Worm (Caenorhabditis elegans) whole organism, L2 larva: ENCODE data around the gene unc-82.
A peak's percentile ranks its signal among the peaks of the same experiment; 100 is the strongest.

Source experiments
- R02D3.7 ChIP-seq: fragments of 150-350 bp; optimal IDR thresholded peaks from 2 replicates; lab custom pipeline; 2014; ENCODE audit warnings: missing biosample characterization, missing genetic modification characterization
- ceh-82 ChIP-seq: fragments of 150-350 bp; optimal IDR thresholded peaks from 2 replicates; lab custom pipeline; 2014; ENCODE audit warnings: missing biosample characterization, missing genetic modification characterization
- egl-27 ChIP-seq: sonication (generic microtip); optimal IDR thresholded peaks from 3 replicates; lab custom pipeline; 2017; ENCODE audit warnings: missing biosample characterization, missing genetic modification reagents, missing genetic modification characterization
- lin-39 ChIP-seq: fragments of 150-350 bp; optimal IDR thresholded peaks from 2 replicates; lab custom pipeline; 2014; ENCODE audit warnings: missing biosample characterization, missing genetic modification reagents, missing genetic modification characterization
- nhr-10 ChIP-seq: sonication (generic microtip); optimal IDR thresholded peaks from 2 replicates; lab custom pipeline; 2017; ENCODE audit warnings: missing biosample characterization, missing genetic modification characterization
- nhr-11 ChIP-seq: fragments of 150-350 bp; optimal IDR thresholded peaks from 2 replicates; lab custom pipeline; 2014; ENCODE audit warnings: missing biosample characterization, missing genetic modification characterization
- nhr-12 ChIP-seq: fragments of 150-350 bp; optimal IDR thresholded peaks from 2 replicates; lab custom pipeline; 2014; ENCODE audit warnings: missing biosample characterization, missing genetic modification characterization
- nhr-25 ChIP-seq: fragments of 150-350 bp; sonication (generic microtip); optimal IDR thresholded peaks from 3 replicates; lab custom pipeline; 2014; ENCODE audit warnings: missing biosample characterization, missing genetic modification characterization
- nhr-77 ChIP-seq: fragments of 150-350 bp; optimal IDR thresholded peaks from 2 replicates; lab custom pipeline; 2014; ENCODE audit warnings: missing biosample characterization, missing genetic modification characterization
- sma-9 ChIP-seq, 2 experiments: fragments of 150-350 bp in 1 of 2; sonication (generic microtip) in 1 of 2; optimal IDR thresholded peaks; 2 replicates each; lab custom pipeline; 2014 to 2016; ENCODE audit warnings: missing genetic modification characterization in 2 of 2, mild to moderate bottlenecking in 1 of 2, missing biosample characterization in 1 of 2, missing compliant biosample characterization in 1 of 2, missing genetic modification reagents in 1 of 2, moderate library complexity in 1 of 2
- unc-55 ChIP-seq: fragments of 150-350 bp; sonication (generic microtip); optimal IDR thresholded peaks from 3 replicates; lab custom pipeline; 2014; ENCODE audit warnings: missing biosample characterization, missing genetic modification reagents, missing genetic modification characterization
- unc-62 ChIP-seq: fragments of 150-350 bp; optimal IDR thresholded peaks from 2 replicates; lab custom pipeline; 2014; ENCODE audit warnings: missing biosample characterization, missing genetic modification reagents, missing genetic modification characterization
- ztf-11 ChIP-seq: sonication (generic microtip); optimal IDR thresholded peaks from 2 replicates; lab custom pipeline; 2017; ENCODE audit warnings: missing biosample characterization, missing genetic modification characterization
- ztf-4 ChIP-seq: fragments of 150-350 bp; optimal IDR thresholded peaks from 2 replicates; lab custom pipeline; 2014; ENCODE audit warnings: missing biosample characterization, missing genetic modification characterization

DNA sequence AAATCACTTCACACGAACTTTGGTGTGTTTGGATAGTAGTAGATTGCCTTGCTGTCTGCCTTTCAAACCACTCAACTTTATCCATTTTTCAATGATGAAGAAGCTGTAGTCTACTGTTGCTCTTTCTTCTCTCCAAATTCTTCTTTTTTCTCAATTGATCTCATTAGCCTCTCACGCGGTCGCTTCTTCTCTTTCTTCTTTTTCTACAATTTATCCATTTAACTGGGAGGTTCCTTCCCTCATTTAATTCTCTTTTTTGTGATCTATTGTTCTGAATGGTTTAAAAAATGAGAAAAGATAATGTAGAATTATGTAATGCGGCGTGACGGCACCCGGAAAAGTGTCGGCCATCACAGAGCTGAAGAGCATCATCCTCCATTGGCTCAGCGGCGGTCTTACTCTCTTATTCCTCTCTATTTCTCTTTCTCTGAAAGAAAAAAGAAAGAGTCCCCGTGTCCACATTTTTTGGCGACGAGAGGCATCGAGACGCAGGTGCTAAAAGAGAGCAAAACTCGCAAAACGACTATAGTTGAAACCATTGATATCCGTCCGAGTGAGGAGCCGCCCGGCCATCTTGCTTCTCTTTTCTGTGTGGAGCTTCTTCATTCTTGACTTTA, 23.7 kb upstream of the unc-82 start:
- no peak for TF ChIP-seq ztf-11 (tag; lab: Kevin White, UChicago)
- TF ChIP-seq sma-9 (GFP tag; optimal IDR thresholded peaks at IDR 0.05; lab: Kevin White, UChicago), result peak; percentile 59
- TF ChIP-seq sma-9 (tag; optimal IDR thresholded peaks at IDR 0.05; lab: Kevin White, UChicago), result no peak
- TF ChIP-seq R02D3.7 (tag; lab: Kevin White, UChicago), result no peak
- no peak for TF ChIP-seq nhr-10
- no peak for TF ChIP-seq unc-62 (GFP tag; lab: Kevin White, UChicago)
- peak; percentile 50 for TF ChIP-seq unc-55 (GFP tag; lab: Kevin White, UChicago)
- TF ChIP-seq lin-39 (tag; lab: Kevin White, UChicago), result no peak
- no peak for TF ChIP-seq egl-27 (tag; lab: Kevin White, UChicago)
- TF ChIP-seq ceh-82 (tag; lab: Kevin White, UChicago), result no peak
- no peak for TF ChIP-seq nhr-11 (tag; lab: Kevin White, UChicago)
- no peak for TF ChIP-seq nhr-25 (tag; lab: Kevin White, UChicago)
- TF ChIP-seq nhr-77 (tag; lab: Kevin White, UChicago), result no peak
- TF ChIP-seq nhr-12 (tag; lab: Kevin White, UChicago), result no peak
- no peak for TF ChIP-seq ztf-4
